Worm (Caenorhabditis elegans) whole organism, mixed stage, embryonic: Measurements from ENCODE around the gene F15H10.12.

ENCODE experiments used
- ceh-39 ChIP-seq: fragments of 150-350 bp; optimal IDR thresholded peaks from 2 replicates; lab custom pipeline; 2014; ENCODE audit warnings: missing biosample characterization, missing genetic modification characterization
- elt-1 ChIP-seq: sonication (generic microtip); optimal IDR thresholded peaks from 2 replicates; lab custom pipeline; 2017; ENCODE audit warnings: missing genetic modification characterization, mild to moderate bottlenecking, missing compliant biosample characterization, antibody characterized with exemption, moderate library complexity, borderline replicate concordance; ENCODE audit not compliant: insufficient read depth
- nhr-237 ChIP-seq: fragments of 150-350 bp; optimal IDR thresholded peaks from 2 replicates; lab custom pipeline; 2014; ENCODE audit warnings: missing biosample characterization, missing genetic modification characterization
- nhr-28 ChIP-seq: fragments of 150-350 bp; optimal IDR thresholded peaks from 2 replicates; lab custom pipeline; 2014; ENCODE audit warnings: missing biosample characterization, missing genetic modification characterization
- snpc-4 ChIP-seq: fragments of 150-350 bp; optimal IDR thresholded peaks from 2 replicates; lab custom pipeline; 2014; ENCODE audit warnings: missing biosample characterization, missing genetic modification characterization
- unc-62 ChIP-seq: fragments of 150-350 bp; optimal IDR thresholded peaks from 2 replicates; lab custom pipeline; 2014; ENCODE audit warnings: missing biosample characterization, missing genetic modification reagents, missing genetic modification characterization

DNA sequence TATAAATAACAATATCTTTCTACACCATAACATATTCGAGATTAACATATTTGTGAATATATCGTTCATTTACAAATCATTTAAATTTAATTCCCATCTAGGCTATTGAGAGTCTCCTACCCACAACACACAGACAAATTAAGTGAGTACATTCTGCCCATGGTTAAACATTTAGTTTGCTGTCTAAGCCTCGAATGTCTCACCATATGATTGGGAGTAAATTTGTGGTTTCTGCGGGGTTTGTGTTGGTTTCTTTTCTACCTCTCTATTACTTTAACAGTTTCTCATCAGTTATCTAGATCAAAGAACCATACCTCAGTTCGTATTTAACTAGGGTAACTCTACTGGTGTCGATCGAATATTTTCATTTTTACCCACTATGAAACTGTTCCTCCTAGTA, 11.4 kb downstream of the F15H10.12 start, which contains the start of gene ugt-2:
- TF ChIP-seq elt-1 (tag; lab: Kevin White, UChicago) (no peak), ceh-39 (tag; lab: Kevin White, UChicago) (no peak), unc-62 (GFP tag; lab: Kevin White, UChicago) (no peak), nhr-237 (tag; lab: Kevin White, UChicago) (no peak), snpc-4 (tag; lab: Kevin White, UChicago) (no peak), nhr-28 (tag; lab: Kevin White, UChicago) (no peak)
